Worm (Caenorhabditis elegans) whole organism, L2 larva: ENCODE data around the gene R09E10.2.

ENCODE experiments used
- F13H6.1 ChIP-seq: sonication (generic microtip); optimal IDR thresholded peaks from 2 replicates; lab custom pipeline; 2016; ENCODE audit warnings: missing genetic modification characterization, missing compliant biosample characterization
- R02D3.7 ChIP-seq: fragments of 150-350 bp; optimal IDR thresholded peaks from 2 replicates; lab custom pipeline; 2014; ENCODE audit warnings: missing biosample characterization, missing genetic modification characterization
- Y55F3AM.14 ChIP-seq: fragments of 200-800 bp; sonication (Bioruptor generic); optimal IDR thresholded peaks from 2 replicates; lab custom pipeline; 2018; ENCODE audit warnings: mild to moderate bottlenecking, missing genetic modification characterization, missing compliant biosample characterization
- blmp-1 ChIP-seq: sonication (generic microtip); optimal IDR thresholded peaks from 2 replicates; lab custom pipeline; 2017; ENCODE audit warnings: missing genetic modification characterization, mild to moderate bottlenecking, missing compliant biosample characterization, antibody characterized with exemption, moderate library complexity; ENCODE audit not compliant: insufficient read depth
- crh-2 ChIP-seq: sonication (generic microtip); optimal IDR thresholded peaks from 2 replicates; lab custom pipeline; 2017; ENCODE audit warnings: missing biosample characterization, missing genetic modification characterization
- dmd-4 ChIP-seq: sonication (generic microtip); optimal IDR thresholded peaks from 2 replicates; lab custom pipeline; 2017; ENCODE audit warnings: missing biosample characterization, missing genetic modification characterization
- elt-3 ChIP-seq: sonication (generic microtip); optimal IDR thresholded peaks from 2 replicates; lab custom pipeline; 2017; ENCODE audit warnings: missing biosample characterization, missing genetic modification characterization
- fos-1 ChIP-seq: fragments of 150-350 bp; optimal IDR thresholded peaks from 2 replicates; lab custom pipeline; 2014; ENCODE audit warnings: missing biosample characterization, missing genetic modification characterization
- mab-5 ChIP-seq: fragments of 150-350 bp; optimal IDR thresholded peaks from 2 replicates; lab custom pipeline; 2014; ENCODE audit warnings: missing biosample characterization, missing genetic modification characterization
- mbf-1 ChIP-seq: sonication (generic microtip); optimal IDR thresholded peaks from 2 replicates; lab custom pipeline; 2017; ENCODE audit warnings: missing biosample characterization, missing genetic modification characterization
- nhr-12 ChIP-seq: fragments of 150-350 bp; optimal IDR thresholded peaks from 2 replicates; lab custom pipeline; 2014; ENCODE audit warnings: missing biosample characterization, missing genetic modification characterization
- nhr-129 ChIP-seq: fragments of 150-350 bp; optimal IDR thresholded peaks from 2 replicates; lab custom pipeline; 2014; ENCODE audit warnings: missing biosample characterization, missing genetic modification characterization
- nhr-21 ChIP-seq: fragments of 150-350 bp; optimal IDR thresholded peaks from 2 replicates; lab custom pipeline; 2014; ENCODE audit warnings: missing biosample characterization, missing genetic modification characterization
- nhr-23 ChIP-seq: fragments of 150-350 bp; optimal IDR thresholded peaks from 2 replicates; lab custom pipeline; 2014; ENCODE audit warnings: missing biosample characterization, missing genetic modification reagents, missing genetic modification characterization
- peb-1 ChIP-seq: fragments of 150-350 bp; optimal IDR thresholded peaks from 2 replicates; lab custom pipeline; 2014; ENCODE audit warnings: missing biosample characterization, missing genetic modification characterization
- skn-1 ChIP-seq: sonication (generic microtip); optimal IDR thresholded peaks from 2 replicates; lab custom pipeline; 2017; ENCODE audit warnings: missing biosample characterization, missing genetic modification characterization
- sma-3 ChIP-seq: sonication (generic microtip); optimal IDR thresholded peaks from 2 replicates; lab custom pipeline; 2016; ENCODE audit warnings: missing genetic modification reagents, missing genetic modification characterization, missing compliant biosample characterization
- sma-9 ChIP-seq, 2 experiments: fragments of 150-350 bp in 1 of 2; sonication (generic microtip) in 1 of 2; optimal IDR thresholded peaks; 2 replicates each; lab custom pipeline; 2014 to 2016; ENCODE audit warnings: missing genetic modification characterization in 2 of 2, mild to moderate bottlenecking in 1 of 2, missing biosample characterization in 1 of 2, missing compliant biosample characterization in 1 of 2, missing genetic modification reagents in 1 of 2, moderate library complexity in 1 of 2
- unc-39 ChIP-seq: fragments of 150-350 bp; optimal IDR thresholded peaks from 2 replicates; lab custom pipeline; 2014; ENCODE audit warnings: missing biosample characterization, missing genetic modification characterization
- ztf-11 ChIP-seq: sonication (generic microtip); optimal IDR thresholded peaks from 2 replicates; lab custom pipeline; 2017; ENCODE audit warnings: missing biosample characterization, missing genetic modification characterization

Gene R09E10.2

DNA sequence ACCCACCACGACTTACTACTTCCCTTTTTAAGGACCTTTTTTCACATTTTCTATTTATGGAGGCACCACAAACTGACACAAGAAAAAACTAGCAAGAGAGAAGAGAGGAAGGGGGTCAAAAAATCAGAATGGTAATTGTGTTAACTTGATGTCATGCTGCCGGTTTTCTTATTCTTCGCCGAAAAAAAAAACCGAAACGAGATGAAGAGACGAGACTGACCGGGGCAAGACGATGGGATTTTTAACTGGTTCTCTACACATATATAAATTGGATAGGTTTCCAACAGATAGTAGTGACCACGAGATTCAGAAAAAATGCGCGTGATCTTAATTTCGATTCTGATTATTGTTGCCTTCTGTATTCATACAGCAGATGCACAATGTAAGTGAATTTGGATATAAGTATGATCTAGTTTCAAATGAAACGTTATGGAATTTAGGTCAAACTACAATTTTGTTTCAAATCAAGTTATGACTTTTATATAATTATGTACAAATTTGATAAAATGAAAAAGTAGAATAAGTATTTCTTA lies 44.3 kb downstream of the R09E10.2 start, which contains the start of gene Y43C5A.3:
TSS of gene Y43C5A.3 (plus strand) at position 256 of the 533 bp plus-strand sequence.
- TF ChIP-seq Y55F3AM.14 (no peak), dmd-4 (tag; lab: Kevin White, UChicago) (no peak), sma-9 (GFP tag; optimal IDR thresholded peaks at IDR 0.05; lab: Kevin White, UChicago) (no peak), sma-9 (tag; optimal IDR thresholded peaks at IDR 0.05; lab: Kevin White, UChicago) (no peak), nhr-129 (tag; lab: Kevin White, UChicago) (peak; percentile 11), nhr-12 (tag; lab: Kevin White, UChicago) (no peak), sma-3 (GFP tag; lab: Kevin White, UChicago) (peak; percentile 21), nhr-21 (tag; lab: Kevin White, UChicago) (no peak), crh-2 (tag; lab: Kevin White, UChicago) (peak; percentile 13)

ce11 chrIV:10273360-10273759 lies 44.7 kb downstream of the R09E10.2 start:
- TF ChIP-seq Y55F3AM.14: no peak
- no peak for TF ChIP-seq blmp-1 (tag; lab: Kevin White, UChicago)
- TF ChIP-seq nhr-23: no peak
- TF ChIP-seq mbf-1 (tag; lab: Kevin White, UChicago): no peak
- no peak for TF ChIP-seq fos-1 (tag; lab: Kevin White, UChicago)
- TF ChIP-seq skn-1 (tag; lab: Kevin White, UChicago): no peak
- no peak for TF ChIP-seq unc-39 (tag; lab: Kevin White, UChicago)
- TF ChIP-seq peb-1 (tag; lab: Kevin White, UChicago): no peak
- TF ChIP-seq ztf-11 (tag; lab: Kevin White, UChicago): no peak
- TF ChIP-seq R02D3.7 (tag; lab: Kevin White, UChicago): no peak
- no peak for TF ChIP-seq F13H6.1 (tag; lab: Kevin White, UChicago)
- TF ChIP-seq elt-3 (tag; lab: Kevin White, UChicago): no peak
- TF ChIP-seq crh-2 (tag; lab: Kevin White, UChicago): no peak
- no peak for TF ChIP-seq mab-5 (tag; lab: Kevin White, UChicago)

- TF ChIP-seq R02D3.7 (tag; lab: Kevin White, UChicago) (no peak), crh-2 (tag; lab: Kevin White, UChicago) (peak; percentile 9), nhr-12 (tag; lab: Kevin White, UChicago) (no peak), elt-3 (tag; lab: Kevin White, UChicago) (no peak)
Measured at ce11 chrIV:10269137-10269933, 48.8 kb downstream of the R09E10.2 start, which contains the start of the genes nspd-7 and Y43C5A.2. Gene nspd-7 (minus strand): TSS chrIV:10269187. Gene Y43C5A.2 (plus strand): TSS chrIV:10269883.
